Worm (Caenorhabditis elegans) whole organism, L4 larva: Measurements from ENCODE around the gene pcp-2.

ENCODE experiments used
- Y75B8A.6 ChIP-seq: fragments of 200-800 bp; sonication (Bioruptor generic); IDR thresholded peaks from 2 replicates; pipeline ENCODE4 v1.3.6; 2022; ENCODE audit warnings: missing genetic modification reagents, missing genetic modification characterization, missing compliant biosample characterization
- ceh-82 ChIP-seq: sonication (generic microtip); optimal IDR thresholded peaks from 2 replicates; lab custom pipeline; 2017; ENCODE audit warnings: missing biosample characterization, missing genetic modification characterization
- nhr-237 ChIP-seq: sonication (generic microtip); optimal IDR thresholded peaks from 2 replicates; lab custom pipeline; 2017; ENCODE audit warnings: missing biosample characterization, missing genetic modification characterization
- nhr-42 ChIP-seq: fragments of 200-800 bp; sonication (Bioruptor generic); IDR thresholded peaks from 2 replicates; pipeline ENCODE4 v1.3.6; 2022; ENCODE audit warnings: missing genetic modification characterization, missing compliant biosample characterization
- nhr-76 ChIP-seq: fragments of 150-350 bp; optimal IDR thresholded peaks from 2 replicates; lab custom pipeline; 2014; ENCODE audit warnings: missing biosample characterization, missing genetic modification characterization
- pha-4 ChIP-seq, 2 experiments: fragments of 150-350 bp in 1 of 2; fragments of 200-800 bp in 1 of 2; sonication (Bioruptor generic) in 1 of 2; IDR thresholded peaks in 1 of 2; optimal IDR thresholded peaks in 1 of 2; 2 replicates each; pipeline versions ENCODE4 v1.3.6 to Lab custom; 2014 to 2022; ENCODE audit warnings: missing genetic modification characterization in 2 of 2, missing genetic modification reagents in 2 of 2, missing biosample characterization in 1 of 2, missing compliant biosample characterization in 1 of 2

DNA sequence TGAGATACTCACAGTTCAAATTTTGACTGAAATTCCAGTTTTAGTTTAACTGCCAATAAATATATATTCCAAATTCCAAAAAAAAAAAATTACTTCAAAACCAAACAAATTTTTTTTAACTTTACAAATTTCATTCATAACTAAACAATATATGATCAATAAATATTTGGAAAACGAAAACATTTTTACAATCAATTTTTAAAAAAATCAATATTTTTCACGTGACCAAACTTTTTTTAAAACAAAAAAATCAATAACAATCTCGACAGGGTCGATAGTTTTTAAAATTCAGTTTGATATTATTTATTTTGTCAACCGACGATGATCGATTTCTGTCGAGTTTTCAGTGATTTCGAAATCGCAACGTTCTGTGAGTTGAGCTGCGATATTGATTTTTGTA lies 14.8 kb downstream of the pcp-2 start, which contains the start of gene F23B2.7:
- TF ChIP-seq nhr-76 (no peak), pha-4 (GFP tag; IDR thresholded peaks at IDR 0.05; lab: Robert Waterston, UW) (no peak), pha-4 (tag; optimal IDR thresholded peaks at IDR 0.05; lab: Kevin White, UChicago) (no peak), ceh-82 (no peak), nhr-42 (GFP tag; lab: Robert Waterston, UW) (no peak), nhr-237 (no peak), Y75B8A.6 (GFP tag; lab: Robert Waterston, UW) (no peak)
